Fruit fly (Drosophila melanogaster) S2 (cell line): ENCODE measurements around the gene HP4.

ENCODE experiments used
- CG8478 ChIP-seq: fragments of >200 bp; optimal IDR thresholded peaks from 2 replicates; lab custom pipeline; 2018
- CTCF ChIP-seq, 2 experiments: fragments of >200 bp; optimal IDR thresholded peaks; 2 replicates each; lab custom pipeline; 2018

HP4 gene

dm6 chr3L:7988401-7988800 is 12.4 kb upstream of the HP4 start:
- TF ChIP-seq CG8478 (no peak), CTCF (optimal IDR thresholded peaks at IDR 0.05; lab: Kevin White, UChicago) (no peak)

dm6 chr3L:7984623-7985237 is 8.8 kb upstream of the HP4 start:
- no peak for TF ChIP-seq CG8478
- no peak for TF ChIP-seq CTCF (optimal IDR thresholded peaks at IDR 0.05; lab: Kevin White, UChicago)

dm6 chr3L:7983602-7984223 is 7.8 kb upstream of the HP4 start:
- no peak for TF ChIP-seq CTCF (optimal IDR thresholded peaks at IDR 0.05; lab: Kevin White, UChicago)
- TF ChIP-seq CG8478 = no peak

- TF ChIP-seq CTCF (optimal IDR thresholded peaks at IDR 0.05; lab: Kevin White, UChicago) = no peak
- TF ChIP-seq CG8478 = no peak
Measured at dm6 chr3L:7981956-7982355, 6.0 kb upstream of the HP4 start.

- TF ChIP-seq CTCF (optimal IDR thresholded peaks at IDR 0.05; lab: Kevin White, UChicago) (no peak), CG8478 (no peak)
Measured at dm6 chr3L:7981228-7981854, 5.4 kb upstream of the HP4 start.

- TF ChIP-seq CG8478 (no peak), CTCF (optimal IDR thresholded peaks at IDR 0.05; lab: Kevin White, UChicago) (peak; percentile 31 to 61)
Measured at dm6 chr3L:7978777-7979649, 3.1 kb upstream of the HP4 start, which contains the start of gene nmo. Gene nmo, plus strand, starts transcription at chr3L:7979046.

- no peak for TF ChIP-seq CTCF (optimal IDR thresholded peaks at IDR 0.05; lab: Kevin White, UChicago)
- no peak for TF ChIP-seq CG8478
Measured at dm6 chr3L:7978550-7978776, 2.5 kb upstream of the HP4 start, which contains the start of gene Pop4. Gene Pop4, minus strand, starts transcription at chr3L:7978650.

dm6 chr3L:7974671-7975281 is 1.2 kb downstream of the HP4 start, which contains the start of gene CG8042:
Gene CG8042, minus strand, starts transcription at chr3L:7974991.
- TF ChIP-seq CTCF (optimal IDR thresholded peaks at IDR 0.05; lab: Kevin White, UChicago) = no peak
- TF ChIP-seq CG8478 = no peak

- no peak for TF ChIP-seq CTCF (optimal IDR thresholded peaks at IDR 0.05; lab: Kevin White, UChicago)
- no peak for TF ChIP-seq CG8478
Measured at dm6 chr3L:7970442-7970841, 5.5 kb downstream of the HP4 start, which contains the start of gene RNaseX25. Gene RNaseX25, plus strand, starts transcription at chr3L:7970588.

dm6 chr3L:7968422-7969030 is 7.4 kb downstream of the HP4 start:
- TF ChIP-seq CTCF (optimal IDR thresholded peaks at IDR 0.05; lab: Kevin White, UChicago) (no peak), CG8478 (no peak)

- TF ChIP-seq CG8478 (no peak), CTCF (optimal IDR thresholded peaks at IDR 0.05; lab: Kevin White, UChicago) (no peak)
Measured at dm6 chr3L:7967203-7967602, 8.8 kb downstream of the HP4 start.

- TF ChIP-seq CTCF (optimal IDR thresholded peaks at IDR 0.05; lab: Kevin White, UChicago) (no peak), CG8478 (no peak)
Measured at dm6 chr3L:7963549-7963948, 12.4 kb downstream of the HP4 start.

dm6 chr3L:7963022-7963421 is 12.9 kb downstream of the HP4 start:
- TF ChIP-seq CTCF (optimal IDR thresholded peaks at IDR 0.05; lab: Kevin White, UChicago) (no peak), CG8478 (no peak)

- TF ChIP-seq CTCF (optimal IDR thresholded peaks at IDR 0.05; lab: Kevin White, UChicago) = no peak
- no peak for TF ChIP-seq CG8478
Measured at dm6 chr3L:7961973-7962753, 13.8 kb downstream of the HP4 start.
